Worm (Caenorhabditis elegans): ENCODE measurements around the gene hot-9.

DNA sequence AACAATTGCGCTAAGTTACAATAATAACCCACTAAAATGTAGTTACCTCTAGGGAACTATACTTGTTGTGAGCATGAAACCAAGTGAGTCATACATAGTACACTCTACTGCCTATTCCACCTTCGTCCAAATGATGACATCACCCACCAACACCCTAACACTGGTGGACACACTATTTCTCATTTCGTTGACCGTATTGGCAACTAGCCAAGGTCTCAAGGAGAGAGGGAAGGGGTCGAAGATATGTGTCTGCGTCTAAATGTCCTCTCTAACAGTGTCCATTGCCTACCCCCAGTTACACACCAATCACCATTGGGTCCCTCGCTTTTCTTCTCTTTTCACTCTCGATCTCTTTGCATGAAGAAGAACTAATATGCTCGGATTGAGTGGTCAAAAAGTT is 32.6 kb upstream of the hot-9 start:
- TF ChIP-seq dpl-1 (GFP tag; optimal IDR thresholded peaks at IDR 0.05) = no peak
- TF ChIP-seq Y116A8C.19 (tag; optimal IDR thresholded peaks at IDR 0.05; ENCODE audit: borderline replicate concordance) = no peak

Data from whole organism, L1 larva.